Worm (Caenorhabditis elegans) whole organism, L2 larva: Measurements from ENCODE around the gene Y113G7A.13.

Experiments
- F13H6.1 ChIP-seq: sonication (generic microtip); optimal IDR thresholded peaks from 2 replicates; lab custom pipeline; 2016; ENCODE audit warnings: missing genetic modification characterization, missing compliant biosample characterization
- R02D3.7 ChIP-seq: fragments of 150-350 bp; optimal IDR thresholded peaks from 2 replicates; lab custom pipeline; 2014; ENCODE audit warnings: missing biosample characterization, missing genetic modification characterization
- Y55F3AM.14 ChIP-seq: fragments of 200-800 bp; sonication (Bioruptor generic); optimal IDR thresholded peaks from 2 replicates; lab custom pipeline; 2018; ENCODE audit warnings: mild to moderate bottlenecking, missing genetic modification characterization, missing compliant biosample characterization
- ZK546.5 ChIP-seq: sonication (generic microtip); optimal IDR thresholded peaks from 2 replicates; lab custom pipeline; 2017; ENCODE audit warnings: missing biosample characterization, missing genetic modification characterization
- alr-1 ChIP-seq: fragments of 150-350 bp; optimal IDR thresholded peaks from 2 replicates; lab custom pipeline; 2014; ENCODE audit warnings: missing biosample characterization, missing genetic modification characterization
- aly-2 ChIP-seq: fragments of 150-350 bp; optimal IDR thresholded peaks from 2 replicates; lab custom pipeline; 2014; ENCODE audit warnings: missing biosample characterization, missing genetic modification characterization
- blmp-1 ChIP-seq: sonication (generic microtip); optimal IDR thresholded peaks from 2 replicates; lab custom pipeline; 2017; ENCODE audit warnings: missing genetic modification characterization, mild to moderate bottlenecking, missing compliant biosample characterization, antibody characterized with exemption, moderate library complexity; ENCODE audit not compliant: insufficient read depth
- ceh-16 ChIP-seq: fragments of 150-350 bp; optimal IDR thresholded peaks from 2 replicates; lab custom pipeline; 2014; ENCODE audit warnings: missing biosample characterization, missing genetic modification characterization
- dmd-4 ChIP-seq: sonication (generic microtip); optimal IDR thresholded peaks from 2 replicates; lab custom pipeline; 2017; ENCODE audit warnings: missing biosample characterization, missing genetic modification characterization
- egl-27 ChIP-seq: sonication (generic microtip); optimal IDR thresholded peaks from 3 replicates; lab custom pipeline; 2017; ENCODE audit warnings: missing biosample characterization, missing genetic modification reagents, missing genetic modification characterization
- elt-3 ChIP-seq: sonication (generic microtip); optimal IDR thresholded peaks from 2 replicates; lab custom pipeline; 2017; ENCODE audit warnings: missing biosample characterization, missing genetic modification characterization
- lin-11 ChIP-seq: fragments of 150-350 bp; sonication (generic microtip); optimal IDR thresholded peaks from 2 replicates; lab custom pipeline; 2014; ENCODE audit warnings: missing biosample characterization, missing genetic modification characterization, inconsistent platforms, mixed read lengths
- lin-13 ChIP-seq: fragments of 150-350 bp; optimal IDR thresholded peaks from 2 replicates; lab custom pipeline; 2014; ENCODE audit warnings: missing biosample characterization, missing genetic modification reagents, missing genetic modification characterization
- lin-39 ChIP-seq: fragments of 150-350 bp; optimal IDR thresholded peaks from 2 replicates; lab custom pipeline; 2014; ENCODE audit warnings: missing biosample characterization, missing genetic modification reagents, missing genetic modification characterization
- lsy-2 ChIP-seq, 2 experiments: fragments of 150-350 bp in 1 of 2; sonication (generic microtip) in 1 of 2; optimal IDR thresholded peaks; 2 replicates each; lab custom pipeline; 2014 to 2017; ENCODE audit warnings: missing biosample characterization in 2 of 2, missing genetic modification characterization in 2 of 2
- mdl-1 ChIP-seq, 2 experiments: fragments of 150-350 bp in 1 of 2; sonication (generic microtip) in 1 of 2; optimal IDR thresholded peaks; 2 replicates each; lab custom pipeline; 2017; ENCODE audit warnings: missing biosample characterization in 2 of 2, missing genetic modification characterization in 2 of 2
- nhr-10 ChIP-seq: sonication (generic microtip); optimal IDR thresholded peaks from 2 replicates; lab custom pipeline; 2017; ENCODE audit warnings: missing biosample characterization, missing genetic modification characterization
- nhr-11 ChIP-seq: fragments of 150-350 bp; optimal IDR thresholded peaks from 2 replicates; lab custom pipeline; 2014; ENCODE audit warnings: missing biosample characterization, missing genetic modification characterization
- nhr-12 ChIP-seq: fragments of 150-350 bp; optimal IDR thresholded peaks from 2 replicates; lab custom pipeline; 2014; ENCODE audit warnings: missing biosample characterization, missing genetic modification characterization
- nhr-129 ChIP-seq: fragments of 150-350 bp; optimal IDR thresholded peaks from 2 replicates; lab custom pipeline; 2014; ENCODE audit warnings: missing biosample characterization, missing genetic modification characterization
- nhr-21 ChIP-seq: fragments of 150-350 bp; optimal IDR thresholded peaks from 2 replicates; lab custom pipeline; 2014; ENCODE audit warnings: missing biosample characterization, missing genetic modification characterization
- nhr-23 ChIP-seq: fragments of 150-350 bp; optimal IDR thresholded peaks from 2 replicates; lab custom pipeline; 2014; ENCODE audit warnings: missing biosample characterization, missing genetic modification reagents, missing genetic modification characterization
- nhr-237 ChIP-seq: fragments of 150-350 bp; optimal IDR thresholded peaks from 2 replicates; lab custom pipeline; 2014; ENCODE audit warnings: missing biosample characterization, missing genetic modification characterization
- nhr-25 ChIP-seq: fragments of 150-350 bp; sonication (generic microtip); optimal IDR thresholded peaks from 3 replicates; lab custom pipeline; 2014; ENCODE audit warnings: missing biosample characterization, missing genetic modification characterization
- nhr-6 ChIP-seq: fragments of 150-350 bp; optimal IDR thresholded peaks from 2 replicates; lab custom pipeline; 2014; ENCODE audit warnings: missing biosample characterization, missing genetic modification characterization
- peb-1 ChIP-seq: fragments of 150-350 bp; optimal IDR thresholded peaks from 2 replicates; lab custom pipeline; 2014; ENCODE audit warnings: missing biosample characterization, missing genetic modification characterization
- sem-4 ChIP-seq: fragments of 150-350 bp; optimal IDR thresholded peaks from 2 replicates; lab custom pipeline; 2014; ENCODE audit warnings: missing biosample characterization, missing genetic modification reagents, missing genetic modification characterization
- skn-1 ChIP-seq: sonication (generic microtip); optimal IDR thresholded peaks from 2 replicates; lab custom pipeline; 2017; ENCODE audit warnings: missing biosample characterization, missing genetic modification characterization
- sma-3 ChIP-seq: sonication (generic microtip); optimal IDR thresholded peaks from 2 replicates; lab custom pipeline; 2016; ENCODE audit warnings: missing genetic modification reagents, missing genetic modification characterization, missing compliant biosample characterization
- snpc-4 ChIP-seq: fragments of 150-350 bp; optimal IDR thresholded peaks from 2 replicates; lab custom pipeline; 2014; ENCODE audit warnings: missing biosample characterization, missing genetic modification characterization
- unc-39 ChIP-seq: fragments of 150-350 bp; optimal IDR thresholded peaks from 2 replicates; lab custom pipeline; 2014; ENCODE audit warnings: missing biosample characterization, missing genetic modification characterization
- unc-62 ChIP-seq: fragments of 150-350 bp; optimal IDR thresholded peaks from 2 replicates; lab custom pipeline; 2014; ENCODE audit warnings: missing biosample characterization, missing genetic modification reagents, missing genetic modification characterization
- zag-1 ChIP-seq: fragments of 150-350 bp; optimal IDR thresholded peaks from 2 replicates; lab custom pipeline; 2014; ENCODE audit warnings: missing biosample characterization, missing genetic modification characterization
- ztf-1 ChIP-seq: fragments of 200-800 bp; sonication (Bioruptor generic); conservative IDR thresholded peaks from 2 replicates; pipeline ENCODE4 v1.3.6; 2022; ENCODE audit warnings: missing genetic modification characterization, missing compliant biosample characterization
- ztf-4 ChIP-seq: fragments of 150-350 bp; optimal IDR thresholded peaks from 2 replicates; lab custom pipeline; 2014; ENCODE audit warnings: missing biosample characterization, missing genetic modification characterization

Gene Y113G7A.13

DNA sequence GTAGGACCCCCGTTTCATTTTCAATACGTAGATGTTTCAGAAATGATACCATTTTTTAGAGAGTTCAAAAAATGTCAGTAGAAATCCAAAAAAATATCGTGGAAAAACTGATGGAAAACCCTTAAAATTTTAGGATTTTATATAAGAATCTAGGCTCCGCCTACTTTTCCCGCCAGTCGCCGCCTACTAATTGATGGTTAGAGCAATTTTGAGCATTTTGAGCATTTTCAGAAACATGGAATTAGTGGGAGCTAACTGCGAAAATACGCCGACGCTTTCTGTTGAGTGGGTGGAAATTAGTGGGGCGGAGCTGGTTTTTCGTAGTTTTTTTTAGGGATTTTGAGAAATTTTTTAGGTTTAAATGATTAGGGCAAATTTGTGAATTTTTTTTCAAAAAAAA lies 14.8 kb upstream of the Y113G7A.13 start, which contains the start of gene ssu-1:
Gene ssu-1, minus strand, starts transcription at position 101 of the 400 bp plus-strand sequence.
- TF ChIP-seq nhr-12 (tag; lab: Kevin White, UChicago) (no peak), nhr-237 (tag; lab: Kevin White, UChicago) (no peak), lsy-2 (tag; optimal IDR thresholded peaks at IDR 0.05; lab: Kevin White, UChicago) (no peak), nhr-6 (tag; lab: Kevin White, UChicago) (no peak), nhr-11 (no peak), snpc-4 (tag; lab: Kevin White, UChicago) (no peak), sem-4 (tag; lab: Kevin White, UChicago) (no peak), aly-2 (tag; lab: Kevin White, UChicago) (no peak)
- TF ChIP-seq, all 48 proteins: peak for 0

DNA sequence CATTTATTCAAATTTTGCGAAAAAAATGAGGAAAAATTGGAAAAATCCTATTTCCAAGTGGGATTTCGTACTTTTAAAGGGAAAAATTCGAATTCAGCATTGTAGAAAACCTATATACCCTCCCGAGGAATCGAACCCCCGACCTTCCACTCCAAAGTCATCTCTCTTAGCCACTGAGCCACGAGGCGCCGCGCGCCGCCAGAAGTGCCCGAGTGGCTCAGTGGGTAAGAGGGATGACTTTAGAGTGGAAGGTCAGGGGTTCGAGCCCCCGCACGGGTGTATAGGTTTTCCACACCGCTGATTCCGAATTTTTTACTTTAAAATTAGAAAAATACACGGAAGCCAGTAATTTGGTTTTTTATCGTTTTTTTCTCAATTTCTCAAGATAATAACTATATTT lies 13.2 kb upstream of the Y113G7A.13 start:
- no peak for TF ChIP-seq nhr-23 (tag; lab: Kevin White, UChicago)
- no peak for TF ChIP-seq nhr-237 (tag; lab: Kevin White, UChicago)

DNA sequence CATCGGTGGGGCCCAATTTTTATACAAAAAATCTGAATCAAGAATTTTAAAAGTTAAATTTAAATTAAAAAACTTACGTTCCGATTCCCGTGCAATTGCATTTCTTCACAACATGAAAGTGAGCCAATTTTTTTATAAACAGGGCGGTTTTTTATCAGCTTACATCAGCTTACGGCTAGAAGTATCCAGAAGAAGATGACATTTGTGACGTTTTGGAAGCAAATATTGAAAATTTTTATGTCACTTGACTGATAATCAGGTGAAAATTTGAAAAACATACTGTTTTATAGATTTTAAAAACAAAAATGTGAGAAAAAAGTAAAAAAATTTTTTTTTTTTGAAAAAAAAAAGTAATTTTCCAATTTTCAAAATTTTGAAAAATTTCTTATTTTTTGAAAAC lies 12.7 kb upstream of the Y113G7A.13 start, which contains the start of gene Y113G7A.22:
Gene Y113G7A.22, minus strand, starts transcription at position 101 of the 400 bp plus-strand sequence.
- TF ChIP-seq snpc-4 (tag; lab: Kevin White, UChicago) (no peak), ztf-1 (GFP tag; lab: Robert Waterston, UW) (no peak), ztf-4 (tag; lab: Kevin White, UChicago) (no peak), nhr-237 (tag; lab: Kevin White, UChicago) (no peak), mdl-1 (tag; optimal IDR thresholded peaks at IDR 0.05; lab: Kevin White, UChicago) (no peak), egl-27 (tag; lab: Kevin White, UChicago) (no peak), nhr-23 (tag; lab: Kevin White, UChicago) (no peak), F13H6.1 (no peak), lin-11 (no peak), zag-1 (tag; lab: Kevin White, UChicago) (no peak), Y55F3AM.14 (no peak), blmp-1 (tag; lab: Kevin White, UChicago) (no peak)

DNA sequence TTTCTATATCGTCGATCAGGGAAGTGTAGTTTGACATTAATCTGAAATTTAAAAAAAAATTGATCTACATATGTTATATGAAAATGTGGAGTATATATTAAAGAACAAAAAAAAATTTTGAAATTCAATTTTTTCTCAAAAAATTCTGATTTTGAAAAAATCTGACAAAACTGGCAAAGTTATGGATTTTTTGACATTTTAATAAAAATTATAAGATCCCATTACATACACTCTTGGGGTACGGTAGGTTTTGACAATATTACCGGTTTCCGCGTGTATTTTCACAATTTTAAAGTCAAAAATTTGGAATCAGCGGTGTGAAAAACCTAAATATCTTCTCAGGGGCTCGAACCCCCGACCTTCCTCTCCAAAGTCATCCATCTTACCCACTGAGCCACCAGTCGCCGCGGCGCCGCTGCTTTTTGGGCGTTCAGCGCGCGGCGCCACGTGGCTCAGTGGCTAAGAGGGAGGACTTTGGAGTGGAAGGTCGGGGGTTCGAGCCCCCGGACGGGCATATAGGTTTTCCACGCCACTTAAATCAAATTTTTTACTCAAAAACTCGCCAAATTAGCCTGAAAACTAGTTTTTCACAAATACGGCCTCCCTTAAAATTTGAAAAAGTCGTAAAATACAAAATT lies 9.5 kb upstream of the Y113G7A.13 start, which contains the start of gene Y113G7A.14:
Gene Y113G7A.14, minus strand, starts transcription at position 51 of the 638 bp plus-strand sequence.
- no peak for TF ChIP-seq lin-11
- TF ChIP-seq nhr-129 (tag; lab: Kevin White, UChicago): no peak
- TF ChIP-seq sma-3: no peak
- TF ChIP-seq peb-1 (tag; lab: Kevin White, UChicago): no peak
- no peak for TF ChIP-seq egl-27 (tag; lab: Kevin White, UChicago)
- no peak for TF ChIP-seq ceh-16 (tag; lab: Kevin White, UChicago)
- no peak for TF ChIP-seq ZK546.5 (tag; lab: Kevin White, UChicago)
- TF ChIP-seq unc-62: no peak
- no peak for TF ChIP-seq ztf-4 (tag; lab: Kevin White, UChicago)
- no peak for TF ChIP-seq alr-1 (tag; lab: Kevin White, UChicago)
- no peak for TF ChIP-seq lin-39
- TF ChIP-seq skn-1 (tag; lab: Kevin White, UChicago): no peak
- no peak for TF ChIP-seq mdl-1 (tag; optimal IDR thresholded peaks at IDR 0.05; lab: Kevin White, UChicago)
- TF ChIP-seq nhr-6 (tag; lab: Kevin White, UChicago): no peak
- no peak for TF ChIP-seq blmp-1 (tag; lab: Kevin White, UChicago)
- TF ChIP-seq nhr-23 (tag; lab: Kevin White, UChicago): no peak
- no peak for TF ChIP-seq dmd-4 (tag; lab: Kevin White, UChicago)
- no peak for TF ChIP-seq R02D3.7 (tag; lab: Kevin White, UChicago)

DNA sequence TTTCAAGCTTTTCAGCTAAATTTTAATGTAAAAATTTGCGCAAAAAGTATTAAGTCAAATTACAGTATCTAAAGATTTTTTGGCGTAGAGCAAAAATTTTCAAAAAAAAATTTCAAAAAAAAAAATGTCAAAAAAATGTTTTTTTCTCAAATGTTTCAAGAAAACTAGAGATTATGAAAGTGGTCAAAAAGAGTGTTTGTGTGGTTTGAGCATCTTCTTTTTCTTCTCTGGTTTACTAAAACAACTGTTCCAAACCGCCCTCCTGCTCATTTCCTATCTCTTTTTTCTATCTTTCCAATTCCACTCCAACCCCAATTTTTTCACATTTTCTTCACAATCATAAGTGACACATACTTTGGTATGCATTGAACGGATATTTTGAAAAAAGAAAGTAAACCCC lies 5.7 kb upstream of the Y113G7A.13 start, which contains the start of gene Y113G7A.12:
Gene Y113G7A.12, plus strand, starts transcription at position 301 of the 400 bp plus-strand sequence.
- TF ChIP-seq lin-39 (no peak), elt-3 (no peak), nhr-23 (tag; lab: Kevin White, UChicago) (no peak), F13H6.1 (no peak), nhr-10 (tag; lab: Kevin White, UChicago) (no peak), nhr-21 (tag; lab: Kevin White, UChicago) (no peak), R02D3.7 (tag; lab: Kevin White, UChicago) (no peak), nhr-11 (no peak), lin-13 (GFP tag; lab: Kevin White, UChicago) (no peak), nhr-25 (no peak), sem-4 (tag; lab: Kevin White, UChicago) (no peak), peb-1 (tag; lab: Kevin White, UChicago) (no peak), unc-39 (tag; lab: Kevin White, UChicago) (no peak)
